Fruit fly (Drosophila melanogaster) whole organism, prepupa: Measurements from ENCODE around the gene E5.

Experiments used
- Blimp-1 ChIP-seq: fragments of 200-800 bp; sonication (Bioruptor generic); optimal IDR thresholded peaks from 3 replicates; lab custom pipeline; 2017; ENCODE audit warnings: missing biosample characterization, missing genetic modification characterization, mild to moderate bottlenecking, moderate library complexity, missing genetic modification reagents
- CG10631 ChIP-seq: fragments of 200-800 bp; sonication (Bioruptor generic); optimal IDR thresholded peaks from 2 replicates; lab custom pipeline; 2016; ENCODE audit warnings: missing biosample characterization, missing genetic modification characterization
- CG10669 ChIP-seq: fragments of 200-800 bp; sonication (Bioruptor generic); optimal IDR thresholded peaks from 3 replicates; lab custom pipeline; 2018; ENCODE audit warnings: missing biosample characterization, mild to moderate bottlenecking, missing genetic modification characterization, moderate library complexity
- CG11294 ChIP-seq: fragments of 200-800 bp; sonication (Bioruptor generic); IDR thresholded peaks from 2 replicates; pipeline ENCODE4 v1.3.6; 2022; ENCODE audit warnings: missing biosample characterization, missing genetic modification characterization
- CG11762 ChIP-seq: fragments of 200-800 bp; sonication (Bioruptor generic); optimal IDR thresholded peaks from 3 replicates; lab custom pipeline; 2016; ENCODE audit warnings: missing biosample characterization, missing genetic modification characterization; ENCODE audit not compliant: insufficient read depth
- CG15336 ChIP-seq: fragments of 200-800 bp; sonication (Bioruptor generic); IDR thresholded peaks from 2 replicates; pipeline ENCODE4 v1.3.6; 2022; ENCODE audit warnings: missing biosample characterization, missing genetic modification characterization
- CG1621 ChIP-seq: fragments of 200-800 bp; sonication (Bioruptor generic); optimal IDR thresholded peaks from 3 replicates; lab custom pipeline; 2018; ENCODE audit warnings: missing biosample characterization, mild to moderate bottlenecking, missing genetic modification characterization
- CG16779 ChIP-seq: fragments of 200-800 bp; sonication (Bioruptor generic); optimal IDR thresholded peaks from 3 replicates; lab custom pipeline; 2017; ENCODE audit warnings: missing biosample characterization, mild to moderate bottlenecking, missing genetic modification characterization
- CG32006 ChIP-seq: fragments of 200-800 bp; sonication (Bioruptor generic); optimal IDR thresholded peaks from 3 replicates; lab custom pipeline; 2017; ENCODE audit warnings: missing biosample characterization, mild to moderate bottlenecking, missing genetic modification characterization
- CG34406 ChIP-seq: fragments of 200-800 bp; sonication (Bioruptor generic); optimal IDR thresholded peaks from 3 replicates; lab custom pipeline; 2016; ENCODE audit warnings: missing biosample characterization, missing genetic modification characterization
- CG3919 ChIP-seq: fragments of 200-800 bp; sonication (Bioruptor generic); optimal IDR thresholded peaks from 3 replicates; lab custom pipeline; 2016; ENCODE audit warnings: missing biosample characterization, missing genetic modification characterization
- CG4318 ChIP-seq: fragments of 200-800 bp; sonication (Bioruptor generic); optimal IDR thresholded peaks from 3 replicates; lab custom pipeline; 2017; ENCODE audit warnings: missing biosample characterization, mild to moderate bottlenecking, missing genetic modification characterization
- CG6163 ChIP-seq: fragments of 200-800 bp; sonication (Bioruptor generic); IDR thresholded peaks from 3 replicates; pipeline ENCODE4 v1.3.6; 2022; ENCODE audit warnings: missing biosample characterization, missing genetic modification characterization
- CG6276 ChIP-seq: fragments of 200-800 bp; sonication (Bioruptor generic); optimal IDR thresholded peaks from 2 replicates; lab custom pipeline; 2017; ENCODE audit warnings: missing biosample characterization, mild to moderate bottlenecking, missing genetic modification characterization
- CG6792 ChIP-seq: fragments of 200-800 bp; sonication (Bioruptor generic); optimal IDR thresholded peaks from 3 replicates; lab custom pipeline; 2016; ENCODE audit warnings: missing biosample characterization, missing genetic modification characterization
- CG6808 ChIP-seq: fragments of 200-800 bp; sonication (Bioruptor generic); optimal IDR thresholded peaks from 3 replicates; lab custom pipeline; 2017; ENCODE audit warnings: missing biosample characterization, missing genetic modification characterization, mild to moderate bottlenecking, moderate library complexity, missing genetic modification reagents
- CG6854 ChIP-seq: fragments of 200-800 bp; sonication (Bioruptor generic); optimal IDR thresholded peaks from 2 replicates; lab custom pipeline; 2017; ENCODE audit warnings: missing biosample characterization, mild to moderate bottlenecking, missing genetic modification characterization
- CG7368 ChIP-seq: fragments of 200-800 bp; sonication (Bioruptor generic); optimal IDR thresholded peaks from 3 replicates; lab custom pipeline; 2016; ENCODE audit warnings: missing biosample characterization, missing genetic modification characterization
- CG8119 ChIP-seq: fragments of 200-800 bp; sonication (Bioruptor generic); IDR thresholded peaks from 3 replicates; pipeline ENCODE4 v1.3.6; 2022; ENCODE audit warnings: missing biosample characterization, missing genetic modification characterization
- CG8319 ChIP-seq: fragments of 200-800 bp; sonication (Bioruptor generic); optimal IDR thresholded peaks from 3 replicates; lab custom pipeline; 2016; ENCODE audit warnings: missing biosample characterization, missing genetic modification characterization
- CG8632 ChIP-seq: fragments of 200-800 bp; sonication (Bioruptor generic); optimal IDR thresholded peaks from 3 replicates; lab custom pipeline; 2016; ENCODE audit warnings: missing biosample characterization, missing genetic modification characterization
- CG9139 ChIP-seq: fragments of 200-800 bp; sonication (Bioruptor generic); optimal IDR thresholded peaks from 3 replicates; lab custom pipeline; 2017; ENCODE audit warnings: missing biosample characterization, mild to moderate bottlenecking, missing genetic modification characterization
- Eip75B ChIP-seq: fragments of 200-800 bp; sonication (Bioruptor generic); optimal IDR thresholded peaks from 3 replicates; lab custom pipeline; 2016; ENCODE audit warnings: missing biosample characterization, missing genetic modification characterization
- Eip78C ChIP-seq: fragments of 200-800 bp; sonication (Bioruptor generic); peaks from one replicate; lab custom pipeline; 2016; ENCODE audit warnings: missing biosample characterization, missing genetic modification characterization
- Eip93F ChIP-seq: fragments of 200-800 bp; sonication (Bioruptor generic); optimal IDR thresholded peaks from 2 replicates; lab custom pipeline; 2016; ENCODE audit warnings: missing biosample characterization, mild to moderate bottlenecking, missing genetic modification characterization
- Ets21C ChIP-seq: fragments of 200-800 bp; sonication (Bioruptor generic); optimal IDR thresholded peaks from 3 replicates; lab custom pipeline; 2016; ENCODE audit warnings: missing biosample characterization, missing genetic modification characterization
- Gug ChIP-seq: fragments of 200-800 bp; sonication (Bioruptor generic); IDR thresholded peaks from 2 replicates; pipeline ENCODE4 v1.3.6; 2022; ENCODE audit warnings: missing biosample characterization, missing genetic modification characterization
- Hr38 ChIP-seq: sonication (Bioruptor generic); optimal IDR thresholded peaks from 2 replicates; lab custom pipeline; 2016; ENCODE audit warnings: missing biosample characterization, missing genetic modification characterization
- Hr39 ChIP-seq: fragments of 200-800 bp; sonication (Bioruptor generic); optimal IDR thresholded peaks from 2 replicates; lab custom pipeline; 2016; ENCODE audit warnings: missing biosample characterization, missing genetic modification characterization
- Hr4 ChIP-seq: fragments of 200-800 bp; sonication (Bioruptor generic); optimal IDR thresholded peaks from 3 replicates; lab custom pipeline; 2016; ENCODE audit warnings: missing biosample characterization, missing genetic modification characterization
- Met ChIP-seq: fragments of 200-800 bp; sonication (Bioruptor generic); optimal IDR thresholded peaks from 3 replicates; lab custom pipeline; 2016; ENCODE audit warnings: missing biosample characterization, missing genetic modification characterization
- OdsH ChIP-seq: fragments of 200-800 bp; sonication (Bioruptor generic); optimal IDR thresholded peaks from 3 replicates; lab custom pipeline; 2016; ENCODE audit warnings: missing biosample characterization, missing genetic modification characterization
- Smox ChIP-seq: fragments of 200-800 bp; sonication (Bioruptor generic); optimal IDR thresholded peaks from 3 replicates; lab custom pipeline; 2016; ENCODE audit warnings: missing biosample characterization, missing genetic modification characterization
- Sox102F ChIP-seq: fragments of 200-800 bp; sonication (Bioruptor generic); optimal IDR thresholded peaks from 2 replicates; lab custom pipeline; 2016; ENCODE audit warnings: missing biosample characterization, mild to moderate bottlenecking, missing genetic modification characterization
- Sox14 ChIP-seq: fragments of 200-800 bp; sonication (Bioruptor generic); optimal IDR thresholded peaks from 3 replicates; lab custom pipeline; 2016; ENCODE audit warnings: missing biosample characterization, missing genetic modification characterization
- Sox15 ChIP-seq: fragments of 200-800 bp; sonication (Bioruptor generic); optimal IDR thresholded peaks from 3 replicates; lab custom pipeline; 2016; ENCODE audit warnings: missing biosample characterization, missing genetic modification characterization
- achi ChIP-seq: fragments of 200-800 bp; sonication (Bioruptor generic); optimal IDR thresholded peaks from 3 replicates; lab custom pipeline; 2016; ENCODE audit warnings: missing biosample characterization, missing genetic modification characterization
- cyc ChIP-seq: fragments of 200-800 bp; sonication (Bioruptor generic); optimal IDR thresholded peaks from 3 replicates; lab custom pipeline; 2016; ENCODE audit warnings: missing biosample characterization, missing genetic modification characterization
- eg ChIP-seq: fragments of 200-800 bp; sonication (Bioruptor generic); IDR thresholded peaks from 3 replicates; pipeline ENCODE4 v1.3.6; 2022; ENCODE audit warnings: missing biosample characterization, missing genetic modification characterization
- esn ChIP-seq: fragments of 200-800 bp; sonication (Bioruptor generic); optimal IDR thresholded peaks from 2 replicates; lab custom pipeline; 2016; ENCODE audit warnings: missing biosample characterization, mild to moderate bottlenecking, missing genetic modification characterization, moderate library complexity
- fd59A ChIP-seq: fragments of 200-800 bp; sonication (Bioruptor generic); optimal IDR thresholded peaks from 2 replicates; lab custom pipeline; 2017; ENCODE audit warnings: missing biosample characterization, mild to moderate bottlenecking, missing genetic modification characterization, missing genetic modification reagents
- fkh ChIP-seq: fragments of 200-800 bp; sonication (Bioruptor generic); optimal IDR thresholded peaks from 3 replicates; lab custom pipeline; 2017; ENCODE audit warnings: missing biosample characterization, mild to moderate bottlenecking, missing genetic modification characterization, moderate library complexity
- pdm3 ChIP-seq: fragments of 200-800 bp; sonication (Bioruptor generic); optimal IDR thresholded peaks from 3 replicates; lab custom pipeline; 2016; ENCODE audit warnings: missing biosample characterization, missing genetic modification characterization
- salr ChIP-seq, 2 experiments: fragments of 200-800 bp; sonication (Bioruptor generic); optimal IDR thresholded peaks; 3 replicates each; lab custom pipeline; 2016 to 2018; ENCODE audit warnings: missing biosample characterization in 2 of 2, missing genetic modification characterization in 2 of 2, mild to moderate bottlenecking in 1 of 2
- spab ChIP-seq: fragments of 200-800 bp; sonication (Bioruptor generic); optimal IDR thresholded peaks from 2 replicates; lab custom pipeline; 2017; ENCODE audit warnings: missing biosample characterization, mild to moderate bottlenecking, missing genetic modification characterization, missing genetic modification reagents
- ss ChIP-seq, 2 experiments: fragments of 200-800 bp; sonication (Bioruptor generic); optimal IDR thresholded peaks; 2 replicates in 1 of 2; 3 replicates in 1 of 2; lab custom pipeline; 2017 to 2018; ENCODE audit warnings: mild to moderate bottlenecking in 2 of 2, missing biosample characterization in 2 of 2, missing genetic modification characterization in 2 of 2, moderate library complexity in 1 of 2
- svp ChIP-seq: fragments of 200-800 bp; sonication (Bioruptor generic); peaks from one replicate; lab custom pipeline; 2016; ENCODE audit warnings: missing biosample characterization, missing genetic modification characterization
- topi ChIP-seq: fragments of 200-800 bp; sonication (Bioruptor generic); optimal IDR thresholded peaks from 3 replicates; lab custom pipeline; 2016; ENCODE audit warnings: missing biosample characterization, missing genetic modification characterization

E5 gene

dm6 chr3R:13848272-13848671 lies 26.4 kb downstream of the E5 start (continued):
- no peak for TF ChIP-seq CG9139 (GFP tag; lab: Kevin White, UChicago)
- no peak for TF ChIP-seq fd59A
- no peak for TF ChIP-seq Hr4
- no peak for TF ChIP-seq Sox14 (GFP tag; lab: Kevin White, UChicago)
- TF ChIP-seq CG8119: peak; percentile 23; the same call in 1 of the 3 replicates
- TF ChIP-seq spab (GFP tag; lab: Kevin White, UChicago): peak; percentile 30
- no peak for TF ChIP-seq Met (GFP tag; lab: Kevin White, UChicago)
- peak; percentile 2 for TF ChIP-seq CG34406 (GFP tag; lab: Kevin White, UChicago)
- TF ChIP-seq Sox15: no peak
- TF ChIP-seq CG32006 (GFP tag; lab: Kevin White, UChicago): peak; percentile 57
- no peak for TF ChIP-seq topi
- TF ChIP-seq Eip93F (GFP tag; lab: Kevin White, UChicago): no peak
- TF ChIP-seq fkh (GFP tag; lab: Kevin White, UChicago): no peak

- no peak for TF ChIP-seq Ets21C (GFP tag; lab: Kevin White, UChicago)
- TF ChIP-seq svp (GFP tag; lab: Kevin White, UChicago): no peak
- TF ChIP-seq ss (GFP tag; optimal IDR thresholded peaks at IDR 0.05; lab: Kevin White, UChicago): no peak
- TF ChIP-seq CG6276 (GFP tag; lab: Kevin White, UChicago): no peak
- no peak for TF ChIP-seq pdm3 (GFP tag; lab: Kevin White, UChicago)
- no peak for TF ChIP-seq Gug
- TF ChIP-seq Hr4: peak; percentile 9
- peak; percentile 52; the same call in 1 of the 3 replicates for TF ChIP-seq CG8119
- no peak for TF ChIP-seq CG7368 (GFP tag; lab: Kevin White, UChicago)
- no peak for TF ChIP-seq fd59A
- peak; percentile 42; the same call in 1 of the 3 replicates for TF ChIP-seq eg (GFP tag; lab: Robert Waterston, UW)
- TF ChIP-seq CG11762 (GFP tag; lab: Kevin White, UChicago): no peak
- no peak for TF ChIP-seq CG6163 (GFP tag; lab: Robert Waterston, UW)
- no peak for TF ChIP-seq CG16779 (tag; lab: Kevin White, UChicago)
- TF ChIP-seq CG6854: no peak
- peak; percentile 48 for TF ChIP-seq CG32006 (GFP tag; lab: Kevin White, UChicago)
- TF ChIP-seq esn (GFP tag; lab: Kevin White, UChicago): no peak
- no peak for TF ChIP-seq CG6808 (GFP tag; lab: Kevin White, UChicago)
- TF ChIP-seq CG10631: peak; percentile 10
- no peak for TF ChIP-seq Met (GFP tag; lab: Kevin White, UChicago)
- no peak for TF ChIP-seq fkh (GFP tag; lab: Kevin White, UChicago)
- no peak for TF ChIP-seq Hr38 (GFP tag; lab: Kevin White, UChicago)
- peak; percentile 47 for TF ChIP-seq CG15336 (GFP tag; lab: Robert Waterston, UW)
- no peak for TF ChIP-seq CG11294 (GFP tag; lab: Robert Waterston, UW)
- no peak for TF ChIP-seq Eip75B (GFP tag; lab: Kevin White, UChicago)
- TF ChIP-seq CG4318 (GFP tag; lab: Kevin White, UChicago): no peak
- no peak for TF ChIP-seq Smox
- no peak for TF ChIP-seq CG8632 (GFP tag; lab: Kevin White, UChicago)
- TF ChIP-seq Eip93F (GFP tag; lab: Kevin White, UChicago): no peak
- TF ChIP-seq CG34406 (GFP tag; lab: Kevin White, UChicago): no peak
- no peak for TF ChIP-seq Hr39 (GFP tag; lab: Kevin White, UChicago)
- peak; percentile 18 for TF ChIP-seq CG10669 (GFP tag; lab: Kevin White, UChicago)
- peak; percentile 11 for TF ChIP-seq Sox14 (GFP tag; lab: Kevin White, UChicago)
- TF ChIP-seq salr (GFP tag; optimal IDR thresholded peaks at IDR 0.05; lab: Kevin White, UChicago): peak in 1 of 2 experiments; percentile 7
- peak; percentile 31 for TF ChIP-seq CG3919 (GFP tag; lab: Kevin White, UChicago)
- TF ChIP-seq CG9139 (GFP tag; lab: Kevin White, UChicago): no peak
- TF ChIP-seq cyc: no peak
- no peak for TF ChIP-seq spab (GFP tag; lab: Kevin White, UChicago)
- no peak for TF ChIP-seq Sox102F (GFP tag; lab: Kevin White, UChicago)
- no peak for TF ChIP-seq Blimp-1 (GFP tag; lab: Kevin White, UChicago)
- TF ChIP-seq CG1621: no peak
- no peak for TF ChIP-seq CG6792
- peak; percentile 20 for TF ChIP-seq achi
- TF ChIP-seq Sox15: no peak
- peak; percentile 1 for TF ChIP-seq topi
- no peak for TF ChIP-seq CG8319 (GFP tag; lab: Kevin White, UChicago)
- TF ChIP-seq OdsH: no peak
- TF ChIP-seq Eip78C: peak; percentile 28
Observed at dm6 chr3R:13847289-13847688, 27.4 kb downstream of the E5 start.
